Worm (Caenorhabditis elegans) whole organism, young adult: ENCODE measurements around the gene npp-5.
A peak's percentile ranks its signal among the peaks of the same experiment; 100 is the strongest.
"Not testable (repeated sequence)": the region's sequence is repeated elsewhere in the genome, so short reads cannot be mapped to it uniquely, and the experiment has no call there.

Source experiments
- D2030.7 ChIP-seq: fragments of 200-800 bp; sonication (Bioruptor generic); IDR thresholded peaks from 2 replicates; pipeline ENCODE4 v1.3.6; 2022; ENCODE audit warnings: missing genetic modification reagents, missing genetic modification characterization, missing compliant biosample characterization
- F10E7.11 ChIP-seq: sonication (generic microtip); optimal IDR thresholded peaks from 2 replicates; lab custom pipeline; 2017; ENCODE audit warnings: mild to moderate bottlenecking, missing genetic modification characterization, moderate library complexity, missing compliant biosample characterization
- F37B4.10 ChIP-seq: fragments of 200-800 bp; sonication (Bioruptor generic); IDR thresholded peaks from 2 replicates; pipeline ENCODE4 v1.3.6; 2022; ENCODE audit warnings: missing genetic modification characterization, missing compliant biosample characterization
- Y79H2A.3 ChIP-seq: fragments of 200-800 bp; sonication (Bioruptor generic); conservative IDR thresholded peaks from 2 replicates; pipeline ENCODE4 v1.3.6; 2022; ENCODE audit warnings: missing genetic modification reagents, missing genetic modification characterization, missing compliant biosample characterization
- akir-1 ChIP-seq: fragments of 200-800 bp; sonication (Bioruptor generic); optimal IDR thresholded peaks from 2 replicates; lab custom pipeline; 2018; ENCODE audit warnings: mild to moderate bottlenecking, missing genetic modification characterization, moderate library complexity, missing compliant biosample characterization
- bed-2 ChIP-seq: fragments of 200-800 bp; sonication (Bioruptor generic); IDR thresholded peaks from 2 replicates; pipeline ENCODE4 v1.3.6; 2022; ENCODE audit warnings: missing genetic modification reagents, missing genetic modification characterization, missing compliant biosample characterization
- cebp-1 ChIP-seq, 2 experiments: fragments of 200-800 bp in 1 of 2; sonication (Bioruptor generic) in 1 of 2; sonication (generic microtip) in 1 of 2; IDR thresholded peaks in 1 of 2; optimal IDR thresholded peaks in 1 of 2; 2 replicates each; pipeline versions ENCODE4 v1.3.6 to Lab custom; 2017 to 2022; ENCODE audit warnings: missing compliant biosample characterization in 2 of 2, missing genetic modification characterization in 2 of 2, mild to moderate bottlenecking in 1 of 2, missing genetic modification reagents in 1 of 2, moderate library complexity in 1 of 2
- die-1 ChIP-seq: sonication (generic microtip); optimal IDR thresholded peaks from 2 replicates; lab custom pipeline; 2016; ENCODE audit warnings: missing genotype, mild to moderate bottlenecking, missing genetic modification characterization, missing compliant biosample characterization
- dox-1 ChIP-seq: fragments of 200-800 bp; sonication (Bioruptor generic); IDR thresholded peaks from 2 replicates; pipeline ENCODE4 v1.3.6; 2022; ENCODE audit warnings: missing genetic modification reagents, missing genetic modification characterization, missing compliant biosample characterization
- dpff-1 ChIP-seq: sonication (generic microtip); optimal IDR thresholded peaks from 2 replicates; lab custom pipeline; 2017; ENCODE audit warnings: mild to moderate bottlenecking, missing genetic modification characterization, missing compliant biosample characterization
- efl-1 ChIP-seq: fragments of 150-350 bp; optimal IDR thresholded peaks from 2 replicates; lab custom pipeline; 2014; ENCODE audit warnings: missing biosample characterization, missing genetic modification reagents, missing genetic modification characterization
- egrh-3 ChIP-seq: fragments of 200-800 bp; sonication (Bioruptor generic); IDR thresholded peaks from 2 replicates; pipeline ENCODE4 v1.3.6; 2022; ENCODE audit warnings: missing genetic modification reagents, missing genetic modification characterization, missing compliant biosample characterization
- ets-4 ChIP-seq: fragments of 200-800 bp; sonication (Bioruptor generic); optimal IDR thresholded peaks from 2 replicates; lab custom pipeline; 2018; ENCODE audit warnings: mild to moderate bottlenecking, missing genetic modification characterization, missing compliant biosample characterization
- him-1 ChIP-seq: sonication (generic microtip); optimal IDR thresholded peaks from 2 replicates; lab custom pipeline; 2016; ENCODE audit warnings: missing genotype, missing genetic modification reagents, missing genetic modification characterization, missing compliant biosample characterization
- hlh-12 ChIP-seq: sonication (generic microtip); optimal IDR thresholded peaks from 2 replicates; lab custom pipeline; 2016; ENCODE audit warnings: missing genetic modification characterization, missing compliant biosample characterization
- hmg-1.2 ChIP-seq: fragments of 200-800 bp; sonication (Bioruptor generic); IDR thresholded peaks from 2 replicates; pipeline ENCODE4 v1.3.6; 2022; ENCODE audit warnings: missing genetic modification reagents, missing genetic modification characterization, missing compliant biosample characterization
- hsf-1 ChIP-seq: fragments of 200-800 bp; sonication (Bioruptor generic); IDR thresholded peaks from 2 replicates; pipeline ENCODE4 v1.3.6; 2022; ENCODE audit warnings: missing genetic modification reagents, missing genetic modification characterization, missing compliant biosample characterization
- lsl-1 ChIP-seq: fragments of 200-800 bp; sonication (Bioruptor generic); optimal IDR thresholded peaks from 2 replicates; lab custom pipeline; 2018; ENCODE audit warnings: mild to moderate bottlenecking, missing genetic modification characterization, moderate library complexity, missing compliant biosample characterization
- mes-4 ChIP-seq: sonication (generic microtip); optimal IDR thresholded peaks from 2 replicates; lab custom pipeline; 2016; ENCODE audit warnings: missing genotype, missing genetic modification characterization, missing compliant biosample characterization
- nfya-1 ChIP-seq: sonication (generic microtip); optimal IDR thresholded peaks from 2 replicates; lab custom pipeline; 2017; ENCODE audit warnings: antibody characterized with exemption, missing compliant biosample characterization, missing genetic modification characterization, borderline replicate concordance; ENCODE audit not compliant: insufficient read depth
- nfyb-1 ChIP-seq: fragments of 200-800 bp; sonication (Bioruptor generic); IDR thresholded peaks from 2 replicates; pipeline ENCODE4 v1.3.6; 2022; ENCODE audit warnings: missing genetic modification reagents, missing genetic modification characterization, missing compliant biosample characterization
- nhr-90 ChIP-seq: sonication (generic microtip); optimal IDR thresholded peaks from 2 replicates; lab custom pipeline; 2016; ENCODE audit warnings: missing genotype, mild to moderate bottlenecking, missing genetic modification characterization, missing compliant biosample characterization
- rcor-1 ChIP-seq: fragments of 200-800 bp; sonication (Bioruptor generic); IDR thresholded peaks from 2 replicates; pipeline ENCODE4 v1.3.6; 2022; ENCODE audit warnings: missing genetic modification reagents, missing genetic modification characterization, missing compliant biosample characterization
- snpc-1.1 ChIP-seq: sonication (generic microtip); optimal IDR thresholded peaks from 2 replicates; lab custom pipeline; 2017; ENCODE audit warnings: missing genetic modification characterization, mild to moderate bottlenecking, missing compliant biosample characterization, antibody characterized with exemption, moderate library complexity, missing genotype, missing genetic modification reagents; ENCODE audit not compliant: insufficient read depth
- snpc-1.3 ChIP-seq: sonication (generic microtip); optimal IDR thresholded peaks from 2 replicates; lab custom pipeline; 2017; ENCODE audit warnings: missing genetic modification characterization, mild to moderate bottlenecking, missing compliant biosample characterization, antibody characterized with exemption, moderate library complexity, missing genotype, missing genetic modification reagents; ENCODE audit not compliant: insufficient read depth
- unc-62 ChIP-seq: fragments of 150-350 bp; optimal IDR thresholded peaks from 2 replicates; lab custom pipeline; 2014; ENCODE audit warnings: missing biosample characterization, missing genetic modification reagents, missing genetic modification characterization
- zfh-2 ChIP-seq: fragments of 200-800 bp; sonication (Bioruptor generic); conservative IDR thresholded peaks from 2 replicates; pipeline ENCODE4 v1.3.6; 2022; ENCODE audit warnings: missing genetic modification reagents, missing genetic modification characterization, missing compliant biosample characterization
- ztf-18 ChIP-seq: sonication (generic microtip); optimal IDR thresholded peaks from 2 replicates; lab custom pipeline; 2016; ENCODE audit warnings: missing genotype, mild to moderate bottlenecking, missing genetic modification characterization, missing compliant biosample characterization
- ztf-25 ChIP-seq: fragments of 200-800 bp; sonication (Bioruptor generic); IDR thresholded peaks from 2 replicates; pipeline ENCODE4 v1.3.6; 2022; ENCODE audit warnings: missing genetic modification reagents, missing genetic modification characterization, missing compliant biosample characterization

The npp-5 gene

DNA sequence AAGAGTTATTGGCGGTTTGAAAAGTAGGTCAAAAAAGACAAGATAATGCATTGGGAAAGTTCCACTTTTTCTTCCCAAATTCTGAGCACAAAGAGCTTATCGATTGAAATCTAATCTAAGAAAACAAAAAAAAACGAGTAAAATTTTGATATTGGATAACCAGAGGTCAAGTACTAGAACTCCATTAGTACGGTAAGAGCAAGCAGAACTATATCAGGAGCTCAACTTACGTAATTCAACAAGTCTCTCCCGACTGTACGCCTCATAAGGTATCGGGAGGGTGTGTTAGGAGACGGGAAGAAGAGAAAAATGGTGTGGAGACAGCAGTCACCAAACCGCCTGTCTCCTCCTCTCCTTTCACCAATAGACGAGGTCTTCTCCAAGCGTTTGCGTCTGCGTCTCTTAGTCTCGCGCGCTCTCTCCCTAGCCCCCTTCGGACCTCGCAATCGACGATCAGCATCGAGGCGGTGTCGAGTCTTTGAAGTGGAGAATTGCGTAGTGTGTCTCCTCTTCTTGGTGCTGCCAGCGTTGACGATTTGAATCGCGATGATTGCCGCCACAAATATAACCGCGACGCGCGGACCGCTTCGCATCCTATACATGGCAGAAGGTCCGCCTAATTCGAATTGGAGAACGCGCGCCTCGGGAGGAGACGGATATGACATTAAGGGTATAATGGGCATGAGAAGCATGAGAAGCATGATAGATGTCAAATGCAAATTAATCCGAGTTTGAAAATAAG lies 32.5 kb downstream of the npp-5 start, which contains the start of gene F54D5.5:
Gene F54D5.5, minus strand, starts transcription at position 51 of the 742 bp plus-strand sequence.
- TF ChIP-seq nhr-90 (tag; lab: Kevin White, UChicago), result no peak
- no peak for TF ChIP-seq hlh-12 (tag; lab: Kevin White, UChicago)
- TF ChIP-seq bed-2, result no peak
- TF ChIP-seq zfh-2, result peak; percentile 84
- TF ChIP-seq hmg-1.2, result peak; percentile 71
- peak; percentile 23 for TF ChIP-seq efl-1 (GFP tag; lab: Kevin White, UChicago)
- TF ChIP-seq, all 124 proteins: peak for 3

DNA sequence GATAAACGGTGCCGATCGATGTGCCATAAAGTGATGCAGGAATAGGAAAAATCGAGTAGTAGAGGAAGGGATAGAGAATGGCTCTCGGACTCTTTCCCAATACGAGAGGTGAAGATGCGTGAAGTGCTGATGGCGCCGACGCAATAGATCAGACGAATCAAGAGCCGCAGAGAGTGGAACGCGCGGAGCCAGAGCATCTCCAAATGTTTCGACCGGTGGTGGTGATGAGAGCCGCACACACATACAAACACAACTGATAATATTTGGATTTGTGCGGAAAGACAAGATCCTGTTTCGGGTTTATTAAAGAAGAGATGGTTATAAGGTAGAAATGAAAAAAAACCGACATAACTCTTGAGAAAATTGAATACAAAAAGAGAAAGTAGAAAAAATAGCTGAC lies 35.5 kb downstream of the npp-5 start, which contains the start of gene F54D5.15:
Gene F54D5.15, minus strand, starts transcription at position 101 of the 400 bp plus-strand sequence.
- TF ChIP-seq Y79H2A.3 (GFP tag; lab: Robert Waterston, UW) (no peak), zfh-2 (0 out of 2 replicates have a peak, but pooled peaks have one; percentile 22)

DNA sequence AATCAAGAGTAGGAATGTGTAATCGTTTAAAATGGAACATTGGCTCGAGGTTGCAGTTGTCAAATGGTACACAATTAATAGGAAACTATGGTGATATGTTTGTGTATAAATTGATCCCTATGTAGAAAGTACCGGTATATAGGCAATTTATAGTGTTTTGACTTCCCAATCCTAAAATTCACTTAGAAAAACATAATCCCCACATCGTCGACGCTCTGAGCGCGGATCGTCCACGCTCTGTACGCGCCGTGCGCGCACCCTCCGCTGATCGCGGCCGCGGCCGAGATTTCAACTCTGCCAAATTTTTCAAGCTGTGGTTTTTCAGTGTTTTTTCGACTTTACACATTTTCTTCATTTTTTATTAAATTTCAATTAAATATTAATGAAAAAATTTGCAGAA lies 43.3 kb downstream of the npp-5 start, which contains the start of gene F54D5.17:
Gene F54D5.17, plus strand, starts transcription at position 301 of the 400 bp plus-strand sequence.
- no peak for TF ChIP-seq mes-4 (tag; lab: Kevin White, UChicago)
- TF ChIP-seq zfh-2, result 0 out of 2 replicates have a peak, but pooled peaks have one; percentile 13

DNA sequence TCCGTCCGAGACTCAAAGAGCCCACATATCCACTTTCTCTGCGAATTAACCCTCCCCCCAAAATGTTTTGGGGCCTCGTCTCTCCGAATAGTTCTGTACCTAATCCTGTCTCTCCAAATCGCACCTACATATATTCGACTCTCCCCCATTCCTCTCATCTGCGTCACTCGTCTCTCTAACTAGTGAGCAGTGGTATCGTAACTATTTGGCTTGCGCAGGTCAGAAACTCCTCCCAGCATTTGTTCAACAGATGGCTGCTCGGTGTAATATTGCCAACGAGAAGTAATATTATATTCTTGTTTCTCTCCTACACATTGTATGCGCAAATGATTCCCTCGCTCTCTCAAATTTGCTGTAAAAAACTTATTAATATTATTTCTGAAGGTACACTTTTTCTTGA lies 44.0 kb downstream of the npp-5 start, which contains the start of gene F54D5.24:
Gene F54D5.24, plus strand, starts transcription at position 316 of the 400 bp plus-strand sequence.
- TF ChIP-seq F37B4.10 (GFP tag; lab: Robert Waterston, UW), result no peak
- no peak for TF ChIP-seq him-1 (tag; lab: Kevin White, UChicago)
- TF ChIP-seq hsf-1, result no peak
- no peak for TF ChIP-seq dox-1
- TF ChIP-seq ztf-18, result no peak
- TF ChIP-seq D2030.7 (GFP tag; lab: Robert Waterston, UW), result no peak
- TF ChIP-seq nfya-1 (tag; lab: Kevin White, UChicago), result no peak
- TF ChIP-seq F10E7.11 (tag; lab: Kevin White, UChicago), result no peak
- no peak for TF ChIP-seq rcor-1 (GFP tag; lab: Robert Waterston, UW)
- no peak for TF ChIP-seq hmg-1.2
- no peak for TF ChIP-seq ets-4 (GFP tag; lab: Kevin White, UChicago)
- no peak for TF ChIP-seq lsl-1 (GFP tag; lab: Kevin White, UChicago)
- no peak for TF ChIP-seq snpc-1.3
- no peak for TF ChIP-seq akir-1 (GFP tag; lab: Kevin White, UChicago)
- no peak for TF ChIP-seq ztf-25
- no peak for TF ChIP-seq cebp-1 (GFP tag; IDR thresholded peaks at IDR 0.05; lab: Robert Waterston, UW)
- TF ChIP-seq cebp-1 (tag; optimal IDR thresholded peaks at IDR 0.05; lab: Kevin White, UChicago), result no peak
- no peak for TF ChIP-seq die-1
- no peak for TF ChIP-seq unc-62 (GFP tag; lab: Kevin White, UChicago)
- no peak for TF ChIP-seq nfyb-1 (GFP tag; lab: Robert Waterston, UW)
- TF ChIP-seq, all 124 proteins: peak for 0

DNA sequence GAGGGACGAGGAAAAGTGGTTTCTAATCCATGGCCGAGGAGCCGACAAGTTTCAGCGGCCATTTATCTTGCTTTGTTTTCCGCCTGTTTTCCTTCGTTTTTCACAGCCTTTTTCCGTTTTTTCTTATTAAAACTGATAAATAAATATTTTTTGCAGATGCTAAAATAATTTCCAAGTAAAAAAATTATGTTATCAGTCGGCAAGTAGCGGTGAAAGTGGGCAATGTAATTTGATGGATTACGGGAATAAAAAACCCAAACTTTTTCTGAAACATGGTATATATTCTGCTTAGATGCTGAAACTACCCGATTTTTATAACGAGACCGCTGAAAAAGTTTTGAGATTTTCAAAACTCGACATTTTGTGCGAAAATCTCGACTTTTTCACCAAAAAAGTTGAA lies 47.6 kb downstream of the npp-5 start, which contains the start of gene dhgd-1:
Gene dhgd-1, minus strand, starts transcription at position 101 of the 400 bp plus-strand sequence.
- TF ChIP-seq egrh-3 (GFP tag; lab: Robert Waterston, UW); dpff-1 (tag; lab: Kevin White, UChicago); snpc-1.1: not testable (repeated sequence)
